Worm (Caenorhabditis elegans): ENCODE measurements around the gene scl-10.

DNA sequence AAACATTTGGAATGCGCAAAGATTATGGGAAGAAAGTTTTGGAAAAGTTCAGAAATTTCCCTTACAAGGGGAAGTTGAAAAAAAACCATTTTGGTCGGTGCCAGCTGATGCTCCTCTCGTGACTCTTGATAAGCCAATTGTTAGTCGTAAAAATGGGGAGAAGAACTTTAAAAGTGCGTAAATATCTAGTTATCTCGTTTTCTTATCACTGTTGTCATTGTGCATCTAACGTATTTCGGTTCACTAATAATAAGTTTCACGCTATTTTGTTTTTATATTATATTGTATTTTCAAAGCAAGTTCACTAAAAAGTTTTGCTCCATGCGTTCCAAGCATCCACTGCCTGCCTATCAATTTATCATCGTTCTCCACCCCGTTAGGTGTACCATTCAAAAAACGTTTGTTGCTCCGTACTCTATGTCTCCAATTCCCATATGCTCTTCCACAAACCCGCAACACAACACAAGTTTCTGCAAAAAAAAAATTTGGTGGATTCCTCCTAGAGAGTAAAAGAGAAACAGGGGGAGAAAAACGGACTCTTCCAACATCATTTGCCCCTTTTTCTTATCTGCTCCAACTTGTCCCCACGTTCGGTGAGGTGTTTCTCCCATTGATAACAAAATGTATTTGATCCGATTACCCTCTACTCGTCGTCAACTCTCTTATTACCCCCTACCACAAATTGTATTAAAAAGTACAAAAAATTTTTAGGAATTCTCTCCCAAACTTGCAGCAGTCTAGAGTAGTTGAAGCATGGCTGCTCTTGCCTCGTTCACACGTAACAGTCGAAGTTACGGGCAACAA is 39.6 kb upstream of the scl-10 start, which contains the start of gene mbk-2:
- no peak for TF ChIP-seq R02D3.7 (tag; optimal IDR thresholded peaks at IDR 0.05)
- no peak for TF ChIP-seq aly-2 (tag; optimal IDR thresholded peaks at IDR 0.05)
- TF ChIP-seq skn-1 (tag; optimal IDR thresholded peaks at IDR 0.05): no peak
- no peak for TF ChIP-seq unc-39 (tag; optimal IDR thresholded peaks at IDR 0.05)
- no peak for TF ChIP-seq elt-1 (tag; optimal IDR thresholded peaks at IDR 0.05)
- TF ChIP-seq nhr-12 (tag; optimal IDR thresholded peaks at IDR 0.05): no peak
- TF ChIP-seq ceh-82 (tag; optimal IDR thresholded peaks at IDR 0.05): no peak
- TF ChIP-seq alr-1 (tag; optimal IDR thresholded peaks at IDR 0.05): no peak
- TF ChIP-seq C34F6.9 (tag; optimal IDR thresholded peaks at IDR 0.05): no peak
- no peak for TF ChIP-seq nhr-11 (tag; optimal IDR thresholded peaks at IDR 0.05)
- TF ChIP-seq nhr-77 (tag; optimal IDR thresholded peaks at IDR 0.05): no peak
- no peak for TF ChIP-seq elt-3 (tag; optimal IDR thresholded peaks at IDR 0.05)
- TF ChIP-seq lin-11 (tag; optimal IDR thresholded peaks at IDR 0.05): no peak
- no peak for TF ChIP-seq nhr-10 (tag; optimal IDR thresholded peaks at IDR 0.05)

Measured in whole organism, L2 larva.